Fruit fly (Drosophila melanogaster): ENCODE results near the gene dnt.

Gene dnt

dm6 chr2L:19358017-19358471 is 5.0 kb downstream of the dnt start (continued):
- TF ChIP-seq CG6813 (GFP tag; optimal IDR thresholded peaks at IDR 0.05) (peak; percentile 70), H15 (GFP tag; IDR thresholded peaks at IDR 0.05) (peak; percentile 58; the same call in 2 of the 3 replicates), CG31365 (tag; optimal IDR thresholded peaks at IDR 0.05) (no peak), CG15514 (GFP tag; optimal IDR thresholded peaks at IDR 0.05) (no peak), danr (GFP tag; IDR thresholded peaks at IDR 0.05) (no peak), pros (GFP tag; optimal IDR thresholded peaks at IDR 0.05) (no peak), CG33557 (GFP tag; optimal IDR thresholded peaks at IDR 0.05) (peak; percentile 73), CG31441 (GFP tag; IDR thresholded peaks at IDR 0.05) (peak; percentile 57), HmgZ (tag; optimal IDR thresholded peaks at IDR 0.05) (no peak), phol (tag; optimal IDR thresholded peaks at IDR 0.05) (peak; percentile 57), ara (GFP tag; IDR thresholded peaks at IDR 0.05) (peak; percentile 54), CG3838 (GFP tag; optimal IDR thresholded peaks at IDR 0.05) (peak; percentile 10), sim (GFP tag; IDR thresholded peaks at IDR 0.05) (peak; percentile 53; the same call in 1 of the 2 replicates), bbx (GFP tag; IDR thresholded peaks at IDR 0.05; ENCODE audit: partially characterized antibody) (no peak), sr (GFP tag; IDR thresholded peaks at IDR 0.05) (no peak), Sin3A (optimal IDR thresholded peaks at IDR 0.05) (no peak), CG32767 (GFP tag; IDR thresholded peaks at IDR 0.05) (no peak), scrt (GFP tag; optimal IDR thresholded peaks at IDR 0.05) (no peak), CG16813 (GFP tag; IDR thresholded peaks at IDR 0.05; ENCODE audit: partially characterized antibody) (no peak), exex (tag; optimal IDR thresholded peaks at IDR 0.05) (no peak), cad (GFP tag; optimal IDR thresholded peaks at IDR 0.05) (no peak), HLHmδ (GFP tag; optimal IDR thresholded peaks at IDR 0.05) (peak; percentile 73), MESR4 (GFP tag; optimal IDR thresholded peaks at IDR 0.05) (no peak), CG31224 (GFP tag; IDR thresholded peaks at IDR 0.05) (no peak), HLH4C (GFP tag; IDR thresholded peaks at IDR 0.05; ENCODE audit: partially characterized antibody) (no peak), Gsc (GFP tag; IDR thresholded peaks at IDR 0.05) (no peak), Poxn (GFP tag; IDR thresholded peaks at IDR 0.05) (no peak), Pdp1 (GFP tag; optimal IDR thresholded peaks at IDR 0.05) (peak; percentile 48 to 57), CG14667 (GFP tag; IDR thresholded peaks at IDR 0.05) (no peak), CG17802 (tag; optimal IDR thresholded peaks at IDR 0.05) (peak; percentile 14), Rx (GFP tag; IDR thresholded peaks at IDR 0.05) (peak; percentile 41; the same call in 1 of the 2 replicates), croc (GFP tag; conservative IDR thresholded peaks at IDR 0.05) (no peak; the same call in 2 of the 3 replicates), ATbp (GFP tag; optimal IDR thresholded peaks at IDR 0.05) (peak; percentile 69), repo (GFP tag; optimal IDR thresholded peaks at IDR 0.05) (no peak), cas (GFP tag; IDR thresholded peaks at IDR 0.05) (no peak), emc (GFP tag; optimal IDR thresholded peaks at IDR 0.05) (no peak), insv (GFP tag; optimal IDR thresholded peaks at IDR 0.05) (no peak), psq (GFP tag; optimal IDR thresholded peaks at IDR 0.05) (peak; percentile 26), tna (GFP tag; IDR thresholded peaks at IDR 0.05; ENCODE audit: partially characterized antibody) (no peak), CG14050 (GFP tag; IDR thresholded peaks at IDR 0.05) (no peak; the same call in 2 of the 3 replicates), Xrp1 (GFP tag; IDR thresholded peaks at IDR 0.05) (peak; percentile 80), CG16863 (GFP tag; optimal IDR thresholded peaks at IDR 0.05) (peak; percentile 25), CG14441 (GFP tag; IDR thresholded peaks at IDR 0.05) (0 out of 2 replicates have a peak, but pooled peaks have one; percentile 36), yki (optimal IDR thresholded peaks at IDR 0.05) (no peak), ro (GFP tag; IDR thresholded peaks at IDR 0.05) (no peak), crp (GFP tag; optimal IDR thresholded peaks at IDR 0.05) (no peak), CG12942 (GFP tag; optimal IDR thresholded peaks at IDR 0.05) (peak; percentile 39), CG1647 (GFP tag; optimal IDR thresholded peaks at IDR 0.05) (peak; percentile 43), tll (GFP tag; optimal IDR thresholded peaks at IDR 0.05) (no peak), Hsf (GFP tag; optimal IDR thresholded peaks at IDR 0.05) (peak; percentile 70), pita (GFP tag; optimal IDR thresholded peaks at IDR 0.05) (no peak)

Data from whole organism, embryonic.